Fruit fly (Drosophila melanogaster): ENCODE measurements around the gene Sirt7.

The Sirt7 gene

DNA sequence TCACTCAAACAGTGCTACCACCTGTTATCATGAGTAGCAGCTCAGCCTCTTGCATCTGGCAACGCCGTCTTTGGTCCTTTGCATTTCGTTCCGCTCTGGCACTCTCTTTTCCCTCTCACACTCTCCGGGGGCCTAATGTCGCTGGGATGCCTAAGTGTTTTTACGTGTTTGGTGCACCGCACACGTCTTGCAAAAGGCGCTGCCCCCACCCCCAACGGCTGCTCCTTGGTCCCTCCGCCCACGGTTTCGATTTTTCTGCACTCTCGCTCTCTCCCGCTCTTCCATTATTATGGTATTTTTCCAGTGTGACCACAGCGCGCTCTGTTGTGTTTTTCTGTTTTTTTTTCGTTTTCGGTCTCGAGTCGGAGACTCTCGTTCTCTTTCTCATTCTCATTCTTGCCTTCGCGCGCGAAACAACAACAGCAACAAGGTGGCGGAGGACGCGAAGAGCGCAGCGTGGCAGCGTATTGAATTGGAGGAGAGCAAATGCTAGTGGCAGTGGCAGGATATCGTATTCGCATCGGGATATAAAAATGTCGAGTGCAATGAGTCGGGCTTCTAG lies 32.3 kb downstream of the Sirt7 start (continued):
- TF ChIP-seq Sry-δ (GFP tag; optimal IDR thresholded peaks at IDR 0.05) = no peak
- TF ChIP-seq esg (GFP tag; conservative IDR thresholded peaks at IDR 0.05) = no peak
- no peak for TF ChIP-seq CG8924 (tag; optimal IDR thresholded peaks at IDR 0.05)
- no peak for TF ChIP-seq Adf1 (GFP tag; IDR thresholded peaks at IDR 0.05)
- no peak for TF ChIP-seq trem (tag; optimal IDR thresholded peaks at IDR 0.05)
- TF ChIP-seq CG9797 (GFP tag; optimal IDR thresholded peaks at IDR 0.05) = peak; percentile 59
- no peak for TF ChIP-seq Mad (GFP tag; optimal IDR thresholded peaks at IDR 0.05)
- no peak for TF ChIP-seq vnd (GFP tag; IDR thresholded peaks at IDR 0.05; ENCODE audit: partially characterized antibody)
- TF ChIP-seq CG12071 (GFP tag; optimal IDR thresholded peaks at IDR 0.05) = no peak
- TF ChIP-seq CG15601 (tag; optimal IDR thresholded peaks at IDR 0.05) = no peak
- TF ChIP-seq ato (GFP tag; IDR thresholded peaks at IDR 0.05; ENCODE audit: partially characterized antibody) = no peak
- TF ChIP-seq kni (GFP tag; optimal IDR thresholded peaks at IDR 0.05) = no peak
- TF ChIP-seq knrl (GFP tag; IDR thresholded peaks at IDR 0.05; ENCODE audit: partially characterized antibody) = no peak
- no peak for TF ChIP-seq cwo (GFP tag; optimal IDR thresholded peaks at IDR 0.05)
- TF ChIP-seq lab (GFP tag; optimal IDR thresholded peaks at IDR 0.05) = no peak
- no peak for TF ChIP-seq CG6272 (GFP tag; IDR thresholded peaks at IDR 0.05)
- TF ChIP-seq Lpt (GFP tag; optimal IDR thresholded peaks at IDR 0.05) = no peak
- TF ChIP-seq CG6175 (GFP tag; IDR thresholded peaks at IDR 0.05) = no peak
- TF ChIP-seq Sox102F (GFP tag; optimal IDR thresholded peaks at IDR 0.05) = no peak
- peak; percentile 29 for TF ChIP-seq CG13287 (GFP tag; IDR thresholded peaks at IDR 0.05; ENCODE audit: partially characterized antibody)
- no peak for TF ChIP-seq ro (GFP tag; IDR thresholded peaks at IDR 0.05)
- TF ChIP-seq CG16815 (GFP tag; optimal IDR thresholded peaks at IDR 0.05) = no peak
- no peak for TF ChIP-seq pnt (GFP tag; optimal IDR thresholded peaks at IDR 0.05)
- TF ChIP-seq stc (GFP tag; IDR thresholded peaks at IDR 0.05) = no peak
- TF ChIP-seq so (GFP tag; IDR thresholded peaks at IDR 0.05) = no peak
- no peak for TF ChIP-seq Six4 (GFP tag; optimal IDR thresholded peaks at IDR 0.05)
- no peak for TF ChIP-seq klu (GFP tag; IDR thresholded peaks at IDR 0.05)
- no peak for TF ChIP-seq Dref (GFP tag; IDR thresholded peaks at IDR 0.05)
- TF ChIP-seq CG17612 (GFP tag; IDR thresholded peaks at IDR 0.05) = no peak
- no peak for TF ChIP-seq Dll (GFP tag; IDR thresholded peaks at IDR 0.05; ENCODE audit: partially characterized antibody)
- no peak for TF ChIP-seq gt (GFP tag; IDR thresholded peaks at IDR 0.05)
- TF ChIP-seq Taf1 (GFP tag; IDR thresholded peaks at IDR 0.05) = no peak
- no peak for TF ChIP-seq CG15479 (GFP tag; optimal IDR thresholded peaks at IDR 0.05)
- TF ChIP-seq CG10366 (GFP tag; IDR thresholded peaks at IDR 0.05) = no peak
- TF ChIP-seq CG3847 (GFP tag; IDR thresholded peaks at IDR 0.05) = no peak
- no peak for TF ChIP-seq run (tag; optimal IDR thresholded peaks at IDR 0.05)
- no peak for TF ChIP-seq YL-1 (GFP tag; optimal IDR thresholded peaks at IDR 0.05)
- no peak for TF ChIP-seq danr (GFP tag; IDR thresholded peaks at IDR 0.05)
- no peak for TF ChIP-seq Sox100B (GFP tag; optimal IDR thresholded peaks at IDR 0.05)
- TF ChIP-seq bcd (GFP tag; optimal IDR thresholded peaks at IDR 0.05) = no peak
- TF ChIP-seq CG2202 (tag; optimal IDR thresholded peaks at IDR 0.05) = no peak
- no peak for TF ChIP-seq pita (GFP tag; optimal IDR thresholded peaks at IDR 0.05)
- no peak for TF ChIP-seq CG4424 (GFP tag; optimal IDR thresholded peaks at IDR 0.05)
- TF ChIP-seq jigr1 (GFP tag; IDR thresholded peaks at IDR 0.05) = no peak
- TF ChIP-seq CG2116 (GFP tag; optimal IDR thresholded peaks at IDR 0.05) = no peak
- no peak for TF ChIP-seq CG11398 (GFP tag; optimal IDR thresholded peaks at IDR 0.05)
- TF ChIP-seq CG2712 (tag; optimal IDR thresholded peaks at IDR 0.05) = no peak
- TF ChIP-seq CG13296 (GFP tag; optimal IDR thresholded peaks at IDR 0.05) = no peak
- peak; percentile 58 for TF ChIP-seq gfzf (GFP tag; optimal IDR thresholded peaks at IDR 0.05)
- TF ChIP-seq vfl (GFP tag; optimal IDR thresholded peaks at IDR 0.05) = no peak
- TF ChIP-seq Ets97D (GFP tag; optimal IDR thresholded peaks at IDR 0.05) = no peak
- no peak for TF ChIP-seq Drgx (GFP tag; IDR thresholded peaks at IDR 0.05)

Data from whole organism, embryonic.